Worm (Caenorhabditis elegans) whole organism, young adult: ENCODE measurements around the gene otpl-4.

Source experiments
- F33H1.4 ChIP-seq: fragments of 200-800 bp; sonication (Bioruptor generic); IDR thresholded peaks from 2 replicates; pipeline ENCODE4 v1.3.6; 2022; ENCODE audit warnings: missing genetic modification reagents, missing genetic modification characterization, missing compliant biosample characterization
- akir-1 ChIP-seq: fragments of 200-800 bp; sonication (Bioruptor generic); optimal IDR thresholded peaks from 2 replicates; lab custom pipeline; 2018; ENCODE audit warnings: mild to moderate bottlenecking, missing genetic modification characterization, moderate library complexity, missing compliant biosample characterization
- atf-7 ChIP-seq: sonication (generic microtip); optimal IDR thresholded peaks from 2 replicates; lab custom pipeline; 2017; ENCODE audit warnings: mild to moderate bottlenecking, missing genetic modification characterization, missing compliant biosample characterization
- lin-35 ChIP-seq, 3 experiments: fragments of 150-350 bp in 2 of 3; sonication (generic microtip) in 1 of 3; optimal IDR thresholded peaks; 2 replicates each; lab custom pipeline; 2014 to 2018; ENCODE audit warnings: missing biosample characterization in 3 of 3, missing genetic modification characterization in 3 of 3, missing genetic modification reagents in 3 of 3
- lin-40 ChIP-seq: sonication (generic microtip); optimal IDR thresholded peaks from 2 replicates; lab custom pipeline; 2016; ENCODE audit warnings: missing genetic modification characterization, mild to moderate bottlenecking, missing compliant biosample characterization, missing genotype, missing genetic modification reagents
- pha-4 ChIP-seq: fragments of 150-350 bp; sonication (generic microtip); optimal IDR thresholded peaks from 2 replicates; lab custom pipeline; 2014; ENCODE audit warnings: missing biosample characterization, missing genetic modification reagents, missing genetic modification characterization
- repo-1 ChIP-seq: sonication (generic microtip); optimal IDR thresholded peaks from 2 replicates; lab custom pipeline; 2017; ENCODE audit warnings: mild to moderate bottlenecking, missing genetic modification characterization, missing compliant biosample characterization
- sea-2 ChIP-seq: fragments of 200-800 bp; sonication (Bioruptor generic); IDR thresholded peaks from 2 replicates; pipeline ENCODE4 v1.3.6; 2022; ENCODE audit warnings: missing genetic modification characterization, missing compliant biosample characterization
- snpc-4 ChIP-seq, 5 experiments: fragments of 150-350 bp in 1 of 5; sonication (generic microtip) in 4 of 5; optimal IDR thresholded peaks; 2 replicates each; lab custom pipeline; 2014 to 2018; ENCODE audit warnings: missing genetic modification characterization in 5 of 5, missing biosample characterization in 3 of 5, antibody characterized with exemption in 2 of 5, mild to moderate bottlenecking in 2 of 5, missing compliant biosample characterization in 2 of 5, missing genotype in 2 of 5, moderate library complexity in 2 of 5, missing genetic modification reagents in 1 of 5
- sptf-2 ChIP-seq: fragments of 200-800 bp; sonication (Bioruptor generic); optimal IDR thresholded peaks from 2 replicates; lab custom pipeline; 2018; ENCODE audit warnings: mild to moderate bottlenecking, missing genetic modification characterization, missing compliant biosample characterization
- unc-62 ChIP-seq: fragments of 150-350 bp; optimal IDR thresholded peaks from 2 replicates; lab custom pipeline; 2014; ENCODE audit warnings: missing biosample characterization, missing genetic modification reagents, missing genetic modification characterization

DNA sequence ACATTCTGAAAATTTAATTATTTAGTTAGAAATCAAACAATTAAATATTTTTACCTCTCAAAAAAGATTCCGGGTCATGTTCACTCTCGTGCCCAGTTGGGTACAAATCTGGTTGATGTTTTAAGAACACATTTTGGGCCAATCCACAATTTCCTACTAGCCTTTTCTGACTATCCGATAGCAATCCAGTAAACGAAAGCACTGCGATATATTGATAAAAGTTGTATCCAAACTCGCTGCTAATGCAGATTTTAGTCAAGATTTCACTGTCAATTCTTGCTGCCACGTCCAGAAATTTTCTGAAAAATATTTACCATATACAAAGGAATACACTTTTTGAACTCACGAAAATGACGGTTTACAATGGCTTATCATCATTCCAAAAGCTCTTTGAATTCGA lies 32.0 kb downstream of the otpl-4 start:
- TF ChIP-seq atf-7 (tag; lab: Kevin White, UChicago) (no peak), unc-62 (GFP tag; lab: Kevin White, UChicago) (no peak), lin-35 (GFP tag; optimal IDR thresholded peaks at IDR 0.05; lab: Kevin White, UChicago) (no peak), pha-4 (tag; lab: Kevin White, UChicago) (no peak), sea-2 (GFP tag; lab: Robert Waterston, UW) (no peak), lin-40 (tag; lab: Kevin White, UChicago) (no peak), snpc-4 (GFP tag; optimal IDR thresholded peaks at IDR 0.05; lab: Kevin White, UChicago) (no peak), snpc-4 (tag; optimal IDR thresholded peaks at IDR 0.05; lab: Kevin White, UChicago) (no peak), repo-1 (no peak), sptf-2 (GFP tag; lab: Kevin White, UChicago) (no peak), F33H1.4 (GFP tag; lab: Robert Waterston, UW) (no peak), akir-1 (GFP tag; lab: Kevin White, UChicago) (no peak)
